Worm (Caenorhabditis elegans) whole organism, dauer: Measurements from ENCODE around the gene Y53C12A.6.

Experiments
- unc-62 ChIP-seq: sonication (generic microtip); optimal IDR thresholded peaks from 2 replicates; lab custom pipeline; 2017; ENCODE audit warnings: missing biosample characterization, missing genetic modification reagents, missing genetic modification characterization

Y53C12A.6 gene

ce11 chrII:9686663-9687193 lies 31.1 kb downstream of the Y53C12A.6 start, which contains the start of gene ZK1320.9:
TSS of gene ZK1320.9 (minus strand) at chrII:9686713.
- TF ChIP-seq unc-62 = no peak

ce11 chrII:9684175-9684574 lies 33.6 kb downstream of the Y53C12A.6 start:
- TF ChIP-seq unc-62 = no peak

ce11 chrII:9682044-9682443 lies 35.8 kb downstream of the Y53C12A.6 start:
- TF ChIP-seq unc-62 = no peak

ce11 chrII:9680493-9680892 lies 37.3 kb downstream of the Y53C12A.6 start, which contains the start of gene ZK1320.13:
TSS of gene ZK1320.13 (plus strand) at chrII:9680793.
- TF ChIP-seq unc-62 = no peak

ce11 chrII:9679842-9680241 lies 38.0 kb downstream of the Y53C12A.6 start:
- no peak for TF ChIP-seq unc-62

ce11 chrII:9677470-9677869 lies 40.3 kb downstream of the Y53C12A.6 start:
- TF ChIP-seq unc-62 = no peak

ce11 chrII:9674678-9675077 lies 43.1 kb downstream of the Y53C12A.6 start, which contains the start of gene arc-1:
TSS of gene arc-1 (plus strand) at chrII:9674978.
- no peak for TF ChIP-seq unc-62

ce11 chrII:9671308-9671707 lies 46.5 kb downstream of the Y53C12A.6 start, which contains the start of gene ZK1320.7:
TSS of gene ZK1320.7 (plus strand) at chrII:9671608.
- TF ChIP-seq unc-62 = no peak

- no peak for TF ChIP-seq unc-62
Observed at ce11 chrII:9668959-9669358, 48.8 kb downstream of the Y53C12A.6 start, which contains the start of gene taf-8. TSS of gene taf-8 (plus strand) at chrII:9669318.

- no peak for TF ChIP-seq unc-62
Observed at ce11 chrII:9667382-9667781, 50.4 kb downstream of the Y53C12A.6 start, which contains the start of gene ZK1320.11. TSS of gene ZK1320.11 (plus strand) at chrII:9667624.
